Worm (Caenorhabditis elegans) whole organism, L4 larva: ENCODE results near the gene F42A10.6.
A peak's percentile ranks its signal among the peaks of the same experiment; 100 is the strongest.

Experiments used
- D1046.2 ChIP-seq: fragments of 200-800 bp; sonication (Bioruptor generic); IDR thresholded peaks from 2 replicates; pipeline ENCODE4 v1.3.6; 2022; ENCODE audit warnings: missing genetic modification characterization, missing compliant biosample characterization
- F10B5.3 ChIP-seq: sonication (generic microtip); optimal IDR thresholded peaks from 2 replicates; lab custom pipeline; 2016; ENCODE audit warnings: mild to moderate bottlenecking, missing genetic modification characterization, missing compliant biosample characterization
- F26F4.8 ChIP-seq: fragments of 200-800 bp; sonication (Bioruptor generic); conservative IDR thresholded peaks from 2 replicates; pipeline ENCODE4 v1.3.6; 2022; ENCODE audit warnings: missing genetic modification characterization, missing compliant biosample characterization
- ZK337.2 ChIP-seq: fragments of 200-800 bp; sonication (Bioruptor generic); IDR thresholded peaks from 2 replicates; pipeline ENCODE4 v1.3.6; 2022; ENCODE audit warnings: missing genetic modification reagents, missing genetic modification characterization, missing compliant biosample characterization
- ZK546.5 ChIP-seq, 2 experiments: sonication (generic microtip); optimal IDR thresholded peaks; 2 replicates each; lab custom pipeline; 2017; ENCODE audit warnings: missing biosample characterization in 2 of 2, missing genetic modification characterization in 2 of 2
- aha-1 ChIP-seq: fragments of 150-350 bp; peaks from one replicate; lab custom pipeline; 2014; ENCODE audit warnings: missing biosample characterization, missing genetic modification characterization
- arid-1 ChIP-seq: fragments of 200-800 bp; sonication (Bioruptor generic); conservative IDR thresholded peaks from 2 replicates; pipeline ENCODE4 v1.3.6; 2022; ENCODE audit warnings: missing genetic modification reagents, missing genetic modification characterization, missing compliant biosample characterization
- attf-4 ChIP-seq: sonication (generic microtip); optimal IDR thresholded peaks from 3 replicates; lab custom pipeline; 2017; ENCODE audit warnings: missing biosample characterization, missing genetic modification characterization
- ceh-32 ChIP-seq: sonication (generic microtip); optimal IDR thresholded peaks from 2 replicates; lab custom pipeline; 2016; ENCODE audit warnings: mild to moderate bottlenecking, missing genetic modification characterization, missing compliant biosample characterization; ENCODE audit not compliant: poor library complexity
- ceh-44 ChIP-seq: fragments of 200-800 bp; sonication (Bioruptor generic); IDR thresholded peaks from 2 replicates; pipeline ENCODE4 v1.3.6; 2022; ENCODE audit warnings: missing genetic modification reagents, missing genetic modification characterization, missing compliant biosample characterization
- ceh-62 ChIP-seq: sonication (generic microtip); optimal IDR thresholded peaks from 2 replicates; lab custom pipeline; 2017; ENCODE audit warnings: missing biosample characterization, missing genetic modification characterization
- ceh-82 ChIP-seq: sonication (generic microtip); optimal IDR thresholded peaks from 2 replicates; lab custom pipeline; 2017; ENCODE audit warnings: missing biosample characterization, missing genetic modification characterization
- ces-1 ChIP-seq: fragments of 150-350 bp; sonication (generic microtip); optimal IDR thresholded peaks from 4 replicates; lab custom pipeline; 2014; ENCODE audit warnings: missing biosample characterization, missing genetic modification reagents, missing genetic modification characterization
- ctbp-1 ChIP-seq: fragments of 200-800 bp; sonication (Bioruptor generic); IDR thresholded peaks from 2 replicates; pipeline ENCODE4 v1.3.6; 2022; ENCODE audit warnings: missing genetic modification reagents, missing genetic modification characterization, missing compliant biosample characterization
- daf-16 ChIP-seq, 3 experiments: sonication (generic microtip); optimal IDR thresholded peaks; 2 replicates each; lab custom pipeline; 2016 to 2017; ENCODE audit warnings: missing genetic modification characterization in 3 of 3, missing genetic modification reagents in 3 of 3, mild to moderate bottlenecking in 2 of 3, missing compliant biosample characterization in 2 of 3, missing biosample characterization in 1 of 3, moderate library complexity in 1 of 3
- daf-19 ChIP-seq: fragments of 200-800 bp; sonication (Bioruptor generic); conservative IDR thresholded peaks from 2 replicates; pipeline ENCODE4 v1.3.6; 2022; ENCODE audit warnings: missing genetic modification characterization, missing compliant biosample characterization
- daf-8 ChIP-seq: fragments of 200-800 bp; sonication (Bioruptor generic); IDR thresholded peaks from 2 replicates; pipeline ENCODE4 v1.3.6; 2022; ENCODE audit warnings: missing genetic modification characterization, missing compliant biosample characterization
- dmd-9 ChIP-seq: fragments of 200-800 bp; sonication (Bioruptor generic); IDR thresholded peaks from 2 replicates; pipeline ENCODE4 v1.3.6; 2022; ENCODE audit warnings: missing genetic modification reagents, missing genetic modification characterization, missing compliant biosample characterization
- dve-1 ChIP-seq: sonication (generic microtip); optimal IDR thresholded peaks from 2 replicates; lab custom pipeline; 2017; ENCODE audit warnings: antibody characterized with exemption, mild to moderate bottlenecking, missing genetic modification characterization, missing compliant biosample characterization; ENCODE audit not compliant: insufficient read depth
- egl-27 ChIP-seq: sonication (generic microtip); optimal IDR thresholded peaks from 3 replicates; lab custom pipeline; 2017; ENCODE audit warnings: missing biosample characterization, missing genetic modification reagents, missing genetic modification characterization
- fos-1 ChIP-seq: fragments of 150-350 bp; optimal IDR thresholded peaks from 2 replicates; lab custom pipeline; 2014; ENCODE audit warnings: missing biosample characterization, missing genetic modification characterization
- hif-1 ChIP-seq, 2 experiments: sonication (generic microtip); optimal IDR thresholded peaks; 2 replicates each; lab custom pipeline; 2016 to 2017; ENCODE audit warnings: missing compliant biosample characterization in 2 of 2, missing genetic modification characterization in 2 of 2, missing genetic modification reagents in 2 of 2, missing genotype in 2 of 2, mild to moderate bottlenecking in 1 of 2
- hlh-11 ChIP-seq: fragments of 200-800 bp; sonication (Bioruptor generic); optimal IDR thresholded peaks from 2 replicates; lab custom pipeline; 2018; ENCODE audit warnings: mild to moderate bottlenecking, missing genetic modification characterization, missing compliant biosample characterization
- hlh-30 ChIP-seq: sonication (generic microtip); optimal IDR thresholded peaks from 2 replicates; lab custom pipeline; 2017; ENCODE audit warnings: antibody characterized with exemption, mild to moderate bottlenecking, missing genetic modification characterization, missing compliant biosample characterization; ENCODE audit not compliant: insufficient read depth
- lin-1 ChIP-seq: fragments of 200-800 bp; sonication (Bioruptor generic); IDR thresholded peaks from 2 replicates; pipeline ENCODE4 v1.3.6; 2022; ENCODE audit warnings: missing genetic modification reagents, missing genetic modification characterization, missing compliant biosample characterization
- lin-15B ChIP-seq: fragments of 150-350 bp; sonication (generic microtip); optimal IDR thresholded peaks from 3 replicates; lab custom pipeline; 2014; ENCODE audit warnings: missing biosample characterization, missing genetic modification characterization
- lin-29 ChIP-seq: fragments of 200-800 bp; sonication (Bioruptor generic); IDR thresholded peaks from 2 replicates; pipeline ENCODE4 v1.3.6; 2022; ENCODE audit warnings: missing genetic modification reagents, missing genetic modification characterization, missing compliant biosample characterization
- lin-38 ChIP-seq: fragments of 200-800 bp; sonication (Bioruptor generic); IDR thresholded peaks from 2 replicates; pipeline ENCODE4 v1.3.6; 2022; ENCODE audit warnings: missing genetic modification reagents, missing genetic modification characterization, missing compliant biosample characterization
- lin-39 ChIP-seq: fragments of 150-350 bp; optimal IDR thresholded peaks from 2 replicates; lab custom pipeline; 2014; ENCODE audit warnings: missing biosample characterization, missing genetic modification reagents, missing genetic modification characterization
- lsy-2 ChIP-seq, 2 experiments: fragments of 150-350 bp in 1 of 2; sonication (generic microtip) in 1 of 2; optimal IDR thresholded peaks; 2 replicates each; lab custom pipeline; 2014 to 2017; ENCODE audit warnings: missing biosample characterization in 2 of 2, missing genetic modification characterization in 2 of 2
- madf-5 ChIP-seq, 2 experiments: fragments of 200-800 bp; sonication (Bioruptor generic); IDR thresholded peaks; 2 replicates each; pipeline ENCODE4 v1.3.6; 2022; ENCODE audit warnings: missing compliant biosample characterization in 2 of 2, missing genetic modification characterization in 2 of 2
- mdl-1 ChIP-seq, 2 experiments: fragments of 150-350 bp in 1 of 2; sonication (generic microtip) in 1 of 2; optimal IDR thresholded peaks; 2 replicates each; lab custom pipeline; 2014 to 2017; ENCODE audit warnings: missing biosample characterization in 2 of 2, missing genetic modification characterization in 2 of 2
- mxl-2 ChIP-seq: fragments of 200-800 bp; sonication (Bioruptor generic); conservative IDR thresholded peaks from 2 replicates; pipeline ENCODE4 v1.3.6; 2022; ENCODE audit warnings: missing genetic modification reagents, missing genetic modification characterization, missing compliant biosample characterization
- nhr-10 ChIP-seq: fragments of 150-350 bp; optimal IDR thresholded peaks from 2 replicates; lab custom pipeline; 2014; ENCODE audit warnings: missing biosample characterization, missing genetic modification characterization
- nhr-102 ChIP-seq: sonication (generic microtip); optimal IDR thresholded peaks from 2 replicates; lab custom pipeline; 2016; ENCODE audit warnings: mild to moderate bottlenecking, missing genetic modification characterization, moderate library complexity, missing compliant biosample characterization
- nhr-11 ChIP-seq: fragments of 150-350 bp; optimal IDR thresholded peaks from 2 replicates; lab custom pipeline; 2014; ENCODE audit warnings: missing biosample characterization, missing genetic modification characterization
- nhr-28 ChIP-seq: fragments of 150-350 bp; optimal IDR thresholded peaks from 2 replicates; lab custom pipeline; 2014; ENCODE audit warnings: missing biosample characterization, missing genetic modification characterization
- nhr-42 ChIP-seq: fragments of 200-800 bp; sonication (Bioruptor generic); IDR thresholded peaks from 2 replicates; pipeline ENCODE4 v1.3.6; 2022; ENCODE audit warnings: missing genetic modification characterization, missing compliant biosample characterization
- nhr-48 ChIP-seq: sonication (generic microtip); optimal IDR thresholded peaks from 2 replicates; lab custom pipeline; 2016; ENCODE audit warnings: mild to moderate bottlenecking, missing genetic modification characterization, missing compliant biosample characterization
- nhr-77 ChIP-seq: fragments of 150-350 bp; optimal IDR thresholded peaks from 2 replicates; lab custom pipeline; 2014; ENCODE audit warnings: missing biosample characterization, missing genetic modification characterization
- pha-4 ChIP-seq, 2 experiments: fragments of 150-350 bp in 1 of 2; fragments of 200-800 bp in 1 of 2; sonication (Bioruptor generic) in 1 of 2; IDR thresholded peaks in 1 of 2; optimal IDR thresholded peaks in 1 of 2; 2 replicates each; pipeline versions ENCODE4 v1.3.6 to Lab custom; 2014 to 2022; ENCODE audit warnings: missing genetic modification characterization in 2 of 2, missing genetic modification reagents in 2 of 2, missing biosample characterization in 1 of 2, missing compliant biosample characterization in 1 of 2
- rbr-2 ChIP-seq: sonication (generic microtip); optimal IDR thresholded peaks from 2 replicates; lab custom pipeline; 2016; ENCODE audit warnings: missing genotype, missing genetic modification characterization, missing compliant biosample characterization
- spr-1 ChIP-seq: sonication (generic microtip); optimal IDR thresholded peaks from 2 replicates; lab custom pipeline; 2016; ENCODE audit warnings: mild to moderate bottlenecking, missing genetic modification characterization, missing compliant biosample characterization
- unc-62 ChIP-seq, 3 experiments: fragments of 150-350 bp in 1 of 3; sonication (generic microtip); optimal IDR thresholded peaks in 2 of 3; peaks in 1 of 3; 1 replicate in 1 of 3; 2 replicates in 2 of 3; lab custom pipeline; 2014 to 2017; ENCODE audit warnings: missing biosample characterization in 3 of 3, missing genetic modification characterization in 3 of 3, missing genetic modification reagents in 3 of 3, missing genotype in 1 of 3
- zag-1 ChIP-seq: fragments of 150-350 bp; optimal IDR thresholded peaks from 2 replicates; lab custom pipeline; 2014; ENCODE audit warnings: missing biosample characterization, missing genetic modification characterization
- zip-11 ChIP-seq: fragments of 200-800 bp; sonication (Bioruptor generic); IDR thresholded peaks from 2 replicates; pipeline ENCODE4 v1.3.6; 2022; ENCODE audit warnings: missing genetic modification characterization, missing compliant biosample characterization
- ztf-11 ChIP-seq: fragments of 150-350 bp; optimal IDR thresholded peaks from 2 replicates; lab custom pipeline; 2014; ENCODE audit warnings: missing biosample characterization, missing genetic modification characterization

Gene F42A10.6

DNA sequence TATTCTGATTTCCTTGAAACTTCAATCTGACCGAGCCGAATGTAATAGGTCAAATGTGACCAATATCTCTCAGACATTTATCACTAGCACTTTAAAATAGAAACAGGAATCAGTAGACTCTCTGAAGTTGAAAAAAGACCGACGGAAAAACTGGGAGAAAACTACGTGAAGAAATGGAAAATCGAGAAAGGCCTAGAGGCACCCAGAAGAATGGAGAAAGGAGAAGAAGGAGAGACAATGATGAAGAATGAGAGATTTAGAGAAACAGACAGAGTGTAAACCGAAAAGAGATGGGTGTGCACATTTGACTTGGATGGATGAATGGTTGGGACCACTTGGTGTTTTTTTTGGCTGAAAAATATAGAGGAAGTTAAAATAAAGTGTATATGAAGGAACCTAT, 6.6 kb downstream of the F42A10.6 start (continued):
- no peak for TF ChIP-seq zag-1 (tag; lab: Kevin White, UChicago)
- TF ChIP-seq attf-4 (tag; lab: Kevin White, UChicago), result no peak
- peak in 1 of 2 experiments; percentile 76 for TF ChIP-seq daf-16 (GFP tag; optimal IDR thresholded peaks at IDR 0.05; lab: Kevin White, UChicago)
- TF ChIP-seq daf-16 (tag; optimal IDR thresholded peaks at IDR 0.05; lab: Kevin White, UChicago), result peak; percentile 19
- TF ChIP-seq ctbp-1 (GFP tag; lab: Robert Waterston, UW), result 0 out of 2 replicates have a peak, but pooled peaks have one; percentile 7
- TF ChIP-seq madf-5 (GFP tag; IDR thresholded peaks at IDR 0.05; lab: Robert Waterston, UW), result no peak
- no peak for TF ChIP-seq spr-1 (tag; lab: Kevin White, UChicago)
- TF ChIP-seq lin-39 (tag; lab: Kevin White, UChicago), result no peak
- TF ChIP-seq mdl-1 (tag; optimal IDR thresholded peaks at IDR 0.05; lab: Kevin White, UChicago), result peak in 1 of 2 experiments; percentile 2
- TF ChIP-seq rbr-2 (tag; lab: Kevin White, UChicago), result peak; percentile 19
- no peak for TF ChIP-seq nhr-102
- no peak for TF ChIP-seq ZK546.5 (tag; optimal IDR thresholded peaks at IDR 0.05; lab: Kevin White, UChicago)
- no peak for TF ChIP-seq daf-19 (GFP tag; lab: Robert Waterston, UW)
- TF ChIP-seq lin-29 (GFP tag; lab: Robert Waterston, UW), result no peak
- TF ChIP-seq fos-1, result no peak
- TF ChIP-seq ztf-11 (tag; lab: Kevin White, UChicago), result no peak
- peak in 1 of 2 experiments; percentile 64 for TF ChIP-seq unc-62 (GFP tag; optimal IDR thresholded peaks at IDR 0.05 in 1 of 2; lab: Kevin White, UChicago)
- no peak for TF ChIP-seq unc-62 (tag; optimal IDR thresholded peaks at IDR 0.05; lab: Kevin White, UChicago)
- no peak for TF ChIP-seq ceh-32 (tag; lab: Kevin White, UChicago)
- peak; percentile 65 for TF ChIP-seq nhr-28
- TF ChIP-seq ces-1 (GFP tag; lab: Kevin White, UChicago), result no peak
- TF ChIP-seq daf-8 (GFP tag; lab: Robert Waterston, UW), result no peak
- peak; percentile 67 for TF ChIP-seq hlh-11 (tag; lab: Kevin White, UChicago)
- no peak for TF ChIP-seq ceh-82 (tag; lab: Kevin White, UChicago)
- TF ChIP-seq ceh-44 (GFP tag; lab: Robert Waterston, UW), result no peak
- TF ChIP-seq nhr-10 (tag; lab: Kevin White, UChicago), result no peak
- TF ChIP-seq pha-4 (GFP tag; IDR thresholded peaks at IDR 0.05; lab: Robert Waterston, UW), result no peak; the same call in 1 of the 2 replicates
- TF ChIP-seq pha-4 (tag; optimal IDR thresholded peaks at IDR 0.05; lab: Kevin White, UChicago), result no peak
- no peak for TF ChIP-seq lin-15B (tag; lab: Kevin White, UChicago)
- no peak for TF ChIP-seq nhr-42
- TF ChIP-seq dmd-9 (GFP tag; lab: Robert Waterston, UW), result no peak
- no peak for TF ChIP-seq F26F4.8 (GFP tag; lab: Robert Waterston, UW)
- no peak for TF ChIP-seq ceh-62 (tag; lab: Kevin White, UChicago)
- TF ChIP-seq zip-11 (GFP tag; lab: Robert Waterston, UW), result no peak
- no peak for TF ChIP-seq egl-27 (tag; lab: Kevin White, UChicago)
- no peak for TF ChIP-seq D1046.2 (GFP tag; lab: Robert Waterston, UW)
- peak in 1 of 2 experiments; percentile 95 for TF ChIP-seq hif-1 (tag; optimal IDR thresholded peaks at IDR 0.05; lab: Kevin White, UChicago)
- no peak for TF ChIP-seq mxl-2 (GFP tag; lab: Robert Waterston, UW)
- TF ChIP-seq lin-38, result 0 out of 2 replicates have a peak, but pooled peaks have one; percentile 7
- TF ChIP-seq F10B5.3 (tag; lab: Kevin White, UChicago), result no peak
- TF ChIP-seq, all 104 proteins: peak for 20

DNA sequence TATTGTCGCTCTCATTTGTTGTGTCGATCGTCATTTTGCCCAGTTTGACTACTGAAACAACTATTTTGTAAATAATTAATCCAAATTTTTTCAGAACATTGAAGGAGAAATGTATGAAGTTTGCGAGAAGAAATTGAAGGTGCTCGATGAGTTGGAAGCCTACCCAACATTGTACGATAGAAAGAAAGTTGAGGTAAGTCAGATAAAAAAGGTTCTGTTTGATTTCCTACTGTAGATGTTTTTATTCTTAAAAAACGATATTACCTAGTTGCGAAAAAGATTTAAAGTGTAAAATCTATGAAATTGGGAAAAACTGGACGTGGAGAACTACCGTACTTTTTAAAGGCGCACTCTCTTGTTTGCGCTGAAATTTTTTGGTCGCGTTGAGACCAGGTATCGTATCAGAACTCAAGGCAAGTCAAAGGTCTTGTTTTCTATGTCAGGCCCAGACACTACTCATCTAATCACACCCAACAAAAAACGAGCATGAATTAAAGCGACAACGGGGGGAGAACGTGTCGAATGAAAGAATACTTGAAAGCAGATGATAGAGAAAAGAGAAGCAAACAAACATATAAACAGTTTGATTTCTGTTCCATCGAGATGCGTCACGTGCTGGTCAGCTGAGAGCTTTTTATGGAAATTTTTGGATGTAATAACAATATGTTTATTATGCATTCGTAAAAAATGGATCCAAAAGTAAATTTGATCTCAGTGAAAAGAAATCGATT, 8.0 kb downstream of the F42A10.6 start, which contains the start of gene efk-1:
efk-1 (minus strand) TSS at position 51 of the 731 bp plus-strand sequence.
- peak; percentile 82 for TF ChIP-seq hlh-30 (tag; lab: Kevin White, UChicago)
- TF ChIP-seq nhr-77 (tag; lab: Kevin White, UChicago), result peak; percentile 53
- peak; percentile 42 for TF ChIP-seq nhr-28
- peak in 1 of 2 experiments; percentile 37 for TF ChIP-seq mdl-1 (tag; optimal IDR thresholded peaks at IDR 0.05; lab: Kevin White, UChicago)
- TF ChIP-seq daf-16 (GFP tag; optimal IDR thresholded peaks at IDR 0.05; lab: Kevin White, UChicago), result no peak
- TF ChIP-seq daf-16 (tag; optimal IDR thresholded peaks at IDR 0.05; lab: Kevin White, UChicago), result peak; percentile 91
- no peak for TF ChIP-seq nhr-48 (tag; lab: Kevin White, UChicago)
- peak; percentile 56 to 97 for TF ChIP-seq hif-1 (tag; optimal IDR thresholded peaks at IDR 0.05; lab: Kevin White, UChicago)
- TF ChIP-seq dve-1 (tag; lab: Kevin White, UChicago), result peak; percentile 82
- no peak for TF ChIP-seq arid-1 (GFP tag; lab: Robert Waterston, UW)
- TF ChIP-seq nhr-11 (tag; lab: Kevin White, UChicago), result peak; percentile 20
- peak in 1 of 2 experiments; percentile 34 for TF ChIP-seq lsy-2 (tag; optimal IDR thresholded peaks at IDR 0.05; lab: Kevin White, UChicago)
- TF ChIP-seq lin-1, result 0 out of 2 replicates have a peak, but pooled peaks have one; percentile 17
- no peak for TF ChIP-seq ceh-44 (GFP tag; lab: Robert Waterston, UW)
- no peak for TF ChIP-seq ZK337.2 (GFP tag; lab: Robert Waterston, UW)
- peak; percentile 94 for TF ChIP-seq aha-1 (tag; lab: Kevin White, UChicago)
- peak; percentile 79 for TF ChIP-seq hlh-11 (tag; lab: Kevin White, UChicago)
